Worm (Caenorhabditis elegans) whole organism, L1 larva: Measurements from ENCODE around the gene coa-3.

Experiments used
- ceh-63 ChIP-seq: fragments of 200-800 bp; sonication (Bioruptor generic); optimal IDR thresholded peaks from 2 replicates; lab custom pipeline; 2018; ENCODE audit warnings: mild to moderate bottlenecking, missing genetic modification characterization, missing compliant biosample characterization
- lin-13 ChIP-seq: fragments of 150-350 bp; optimal IDR thresholded peaks from 2 replicates; lab custom pipeline; 2014; ENCODE audit warnings: missing biosample characterization, missing genetic modification reagents, missing genetic modification characterization
- nhr-90 ChIP-seq: sonication (generic microtip); optimal IDR thresholded peaks from 2 replicates; lab custom pipeline; 2016; ENCODE audit warnings: mild to moderate bottlenecking, missing genetic modification characterization, missing compliant biosample characterization; ENCODE audit not compliant: poor library complexity

- TF ChIP-seq lin-13, result no peak
- TF ChIP-seq ceh-63, result no peak
- no peak for TF ChIP-seq nhr-90
Observed at ce11 chrII:4590660-4591059, 11.8 kb downstream of the coa-3 start.
